Fruit fly (Drosophila melanogaster) whole organism, prepupa: ENCODE measurements around the gene CG13123.

Experiments
- Blimp-1 ChIP-seq: fragments of 200-800 bp; sonication (Bioruptor generic); optimal IDR thresholded peaks from 3 replicates; lab custom pipeline; 2017; ENCODE audit warnings: missing biosample characterization, missing genetic modification characterization, mild to moderate bottlenecking, moderate library complexity, missing genetic modification reagents
- CG10631 ChIP-seq: fragments of 200-800 bp; sonication (Bioruptor generic); optimal IDR thresholded peaks from 2 replicates; lab custom pipeline; 2016; ENCODE audit warnings: missing biosample characterization, missing genetic modification characterization
- CG10669 ChIP-seq: fragments of 200-800 bp; sonication (Bioruptor generic); optimal IDR thresholded peaks from 3 replicates; lab custom pipeline; 2018; ENCODE audit warnings: missing biosample characterization, mild to moderate bottlenecking, missing genetic modification characterization, moderate library complexity
- CG11294 ChIP-seq: fragments of 200-800 bp; sonication (Bioruptor generic); IDR thresholded peaks from 2 replicates; pipeline ENCODE4 v1.3.6; 2022; ENCODE audit warnings: missing biosample characterization, missing genetic modification characterization
- CG11902 ChIP-seq: fragments of 200-800 bp; sonication (Bioruptor generic); optimal IDR thresholded peaks from 3 replicates; lab custom pipeline; 2016; ENCODE audit warnings: missing biosample characterization, missing genetic modification characterization
- CG16779 ChIP-seq: fragments of 200-800 bp; sonication (Bioruptor generic); optimal IDR thresholded peaks from 3 replicates; lab custom pipeline; 2017; ENCODE audit warnings: missing biosample characterization, mild to moderate bottlenecking, missing genetic modification characterization
- CG31627 ChIP-seq: fragments of 200-800 bp; sonication (Bioruptor generic); optimal IDR thresholded peaks from 3 replicates; lab custom pipeline; 2016; ENCODE audit warnings: missing biosample characterization, missing genetic modification characterization
- CG34406 ChIP-seq: fragments of 200-800 bp; sonication (Bioruptor generic); optimal IDR thresholded peaks from 3 replicates; lab custom pipeline; 2016; ENCODE audit warnings: missing biosample characterization, missing genetic modification characterization
- CG3919 ChIP-seq: fragments of 200-800 bp; sonication (Bioruptor generic); optimal IDR thresholded peaks from 3 replicates; lab custom pipeline; 2016; ENCODE audit warnings: missing biosample characterization, missing genetic modification characterization
- CG6792 ChIP-seq: fragments of 200-800 bp; sonication (Bioruptor generic); optimal IDR thresholded peaks from 3 replicates; lab custom pipeline; 2016; ENCODE audit warnings: missing biosample characterization, missing genetic modification characterization
- CG6808 ChIP-seq: fragments of 200-800 bp; sonication (Bioruptor generic); optimal IDR thresholded peaks from 3 replicates; lab custom pipeline; 2017; ENCODE audit warnings: missing biosample characterization, missing genetic modification characterization, mild to moderate bottlenecking, moderate library complexity, missing genetic modification reagents
- CG6854 ChIP-seq: fragments of 200-800 bp; sonication (Bioruptor generic); optimal IDR thresholded peaks from 2 replicates; lab custom pipeline; 2017; ENCODE audit warnings: missing biosample characterization, mild to moderate bottlenecking, missing genetic modification characterization
- CG7368 ChIP-seq: fragments of 200-800 bp; sonication (Bioruptor generic); optimal IDR thresholded peaks from 3 replicates; lab custom pipeline; 2016; ENCODE audit warnings: missing biosample characterization, missing genetic modification characterization
- CG8119 ChIP-seq: fragments of 200-800 bp; sonication (Bioruptor generic); IDR thresholded peaks from 3 replicates; pipeline ENCODE4 v1.3.6; 2022; ENCODE audit warnings: missing biosample characterization, missing genetic modification characterization
- CG8319 ChIP-seq: fragments of 200-800 bp; sonication (Bioruptor generic); optimal IDR thresholded peaks from 3 replicates; lab custom pipeline; 2016; ENCODE audit warnings: missing biosample characterization, missing genetic modification characterization
- CG8632 ChIP-seq: fragments of 200-800 bp; sonication (Bioruptor generic); optimal IDR thresholded peaks from 3 replicates; lab custom pipeline; 2016; ENCODE audit warnings: missing biosample characterization, missing genetic modification characterization
- CG9139 ChIP-seq: fragments of 200-800 bp; sonication (Bioruptor generic); optimal IDR thresholded peaks from 3 replicates; lab custom pipeline; 2017; ENCODE audit warnings: missing biosample characterization, mild to moderate bottlenecking, missing genetic modification characterization
- Eip78C ChIP-seq: fragments of 200-800 bp; sonication (Bioruptor generic); peaks from one replicate; lab custom pipeline; 2016; ENCODE audit warnings: missing biosample characterization, missing genetic modification characterization
- Eip93F ChIP-seq: fragments of 200-800 bp; sonication (Bioruptor generic); optimal IDR thresholded peaks from 2 replicates; lab custom pipeline; 2016; ENCODE audit warnings: missing biosample characterization, mild to moderate bottlenecking, missing genetic modification characterization
- Ets21C ChIP-seq: fragments of 200-800 bp; sonication (Bioruptor generic); optimal IDR thresholded peaks from 3 replicates; lab custom pipeline; 2016; ENCODE audit warnings: missing biosample characterization, missing genetic modification characterization
- Ets96B ChIP-seq: fragments of 200-800 bp; optimal IDR thresholded peaks from 2 replicates; lab custom pipeline; 2019; ENCODE audit warnings: missing biosample characterization, mild to moderate bottlenecking, missing genetic modification characterization, moderate library complexity
- Gug ChIP-seq: fragments of 200-800 bp; sonication (Bioruptor generic); IDR thresholded peaks from 2 replicates; pipeline ENCODE4 v1.3.6; 2022; ENCODE audit warnings: missing biosample characterization, missing genetic modification characterization
- Hr38 ChIP-seq: sonication (Bioruptor generic); optimal IDR thresholded peaks from 2 replicates; lab custom pipeline; 2016; ENCODE audit warnings: missing biosample characterization, missing genetic modification characterization
- Hr39 ChIP-seq: fragments of 200-800 bp; sonication (Bioruptor generic); optimal IDR thresholded peaks from 2 replicates; lab custom pipeline; 2016; ENCODE audit warnings: missing biosample characterization, missing genetic modification characterization
- Hr4 ChIP-seq: fragments of 200-800 bp; sonication (Bioruptor generic); optimal IDR thresholded peaks from 3 replicates; lab custom pipeline; 2016; ENCODE audit warnings: missing biosample characterization, missing genetic modification characterization
- Lpt ChIP-seq: fragments of 200-800 bp; sonication (Bioruptor generic); optimal IDR thresholded peaks from 3 replicates; lab custom pipeline; 2016; ENCODE audit warnings: missing biosample characterization, missing genetic modification characterization
- Met ChIP-seq: fragments of 200-800 bp; sonication (Bioruptor generic); optimal IDR thresholded peaks from 3 replicates; lab custom pipeline; 2016; ENCODE audit warnings: missing biosample characterization, missing genetic modification characterization
- OdsH ChIP-seq: fragments of 200-800 bp; sonication (Bioruptor generic); optimal IDR thresholded peaks from 3 replicates; lab custom pipeline; 2016; ENCODE audit warnings: missing biosample characterization, missing genetic modification characterization
- Smox ChIP-seq: fragments of 200-800 bp; sonication (Bioruptor generic); optimal IDR thresholded peaks from 3 replicates; lab custom pipeline; 2016; ENCODE audit warnings: missing biosample characterization, missing genetic modification characterization
- Sox15 ChIP-seq: fragments of 200-800 bp; sonication (Bioruptor generic); optimal IDR thresholded peaks from 3 replicates; lab custom pipeline; 2016; ENCODE audit warnings: missing biosample characterization, missing genetic modification characterization
- achi ChIP-seq: fragments of 200-800 bp; sonication (Bioruptor generic); optimal IDR thresholded peaks from 3 replicates; lab custom pipeline; 2016; ENCODE audit warnings: missing biosample characterization, missing genetic modification characterization
- acj6 ChIP-seq: fragments of 200-800 bp; sonication (Bioruptor generic); optimal IDR thresholded peaks from 3 replicates; lab custom pipeline; 2016; ENCODE audit warnings: missing biosample characterization, missing genetic modification characterization
- cyc ChIP-seq: fragments of 200-800 bp; sonication (Bioruptor generic); optimal IDR thresholded peaks from 3 replicates; lab custom pipeline; 2016; ENCODE audit warnings: missing biosample characterization, missing genetic modification characterization
- dac ChIP-seq: fragments of 200-800 bp; sonication (Bioruptor generic); optimal IDR thresholded peaks from 2 replicates; lab custom pipeline; 2017; ENCODE audit warnings: missing biosample characterization, mild to moderate bottlenecking, missing genetic modification characterization
- dsx ChIP-seq: fragments of 200-800 bp; optimal IDR thresholded peaks from 3 replicates; lab custom pipeline; 2019; ENCODE audit warnings: missing biosample characterization, mild to moderate bottlenecking, missing genetic modification characterization, moderate library complexity; ENCODE audit not compliant: poor library complexity, severe bottlenecking
- eg ChIP-seq: fragments of 200-800 bp; sonication (Bioruptor generic); IDR thresholded peaks from 3 replicates; pipeline ENCODE4 v1.3.6; 2022; ENCODE audit warnings: missing biosample characterization, missing genetic modification characterization
- esn ChIP-seq: fragments of 200-800 bp; sonication (Bioruptor generic); optimal IDR thresholded peaks from 2 replicates; lab custom pipeline; 2016; ENCODE audit warnings: missing biosample characterization, mild to moderate bottlenecking, missing genetic modification characterization, moderate library complexity
- fd59A ChIP-seq: fragments of 200-800 bp; sonication (Bioruptor generic); optimal IDR thresholded peaks from 2 replicates; lab custom pipeline; 2017; ENCODE audit warnings: missing biosample characterization, mild to moderate bottlenecking, missing genetic modification characterization, missing genetic modification reagents
- fkh ChIP-seq: fragments of 200-800 bp; sonication (Bioruptor generic); optimal IDR thresholded peaks from 3 replicates; lab custom pipeline; 2017; ENCODE audit warnings: missing biosample characterization, mild to moderate bottlenecking, missing genetic modification characterization, moderate library complexity
- lz ChIP-seq: fragments of 200-800 bp; sonication (Bioruptor generic); optimal IDR thresholded peaks from 3 replicates; lab custom pipeline; 2016; ENCODE audit warnings: missing biosample characterization, missing genetic modification characterization
- net ChIP-seq: fragments of 200-800 bp; sonication (Bioruptor generic); optimal IDR thresholded peaks from 3 replicates; lab custom pipeline; 2016; ENCODE audit warnings: missing biosample characterization, missing genetic modification characterization
- pdm3 ChIP-seq: fragments of 200-800 bp; sonication (Bioruptor generic); optimal IDR thresholded peaks from 3 replicates; lab custom pipeline; 2016; ENCODE audit warnings: missing biosample characterization, missing genetic modification characterization
- salr ChIP-seq, 2 experiments: fragments of 200-800 bp; sonication (Bioruptor generic); optimal IDR thresholded peaks; 3 replicates each; lab custom pipeline; 2016 to 2018; ENCODE audit warnings: missing biosample characterization in 2 of 2, missing genetic modification characterization in 2 of 2, mild to moderate bottlenecking in 1 of 2
- spab ChIP-seq: fragments of 200-800 bp; sonication (Bioruptor generic); optimal IDR thresholded peaks from 2 replicates; lab custom pipeline; 2017; ENCODE audit warnings: missing biosample characterization, mild to moderate bottlenecking, missing genetic modification characterization, missing genetic modification reagents
- ss ChIP-seq, 2 experiments: fragments of 200-800 bp; sonication (Bioruptor generic); optimal IDR thresholded peaks; 2 replicates in 1 of 2; 3 replicates in 1 of 2; lab custom pipeline; 2017 to 2018; ENCODE audit warnings: mild to moderate bottlenecking in 2 of 2, missing biosample characterization in 2 of 2, missing genetic modification characterization in 2 of 2, moderate library complexity in 1 of 2
- svp ChIP-seq: fragments of 200-800 bp; sonication (Bioruptor generic); peaks from one replicate; lab custom pipeline; 2016; ENCODE audit warnings: missing biosample characterization, missing genetic modification characterization
- topi ChIP-seq: fragments of 200-800 bp; sonication (Bioruptor generic); optimal IDR thresholded peaks from 3 replicates; lab custom pipeline; 2016; ENCODE audit warnings: missing biosample characterization, missing genetic modification characterization

Gene CG13123

DNA sequence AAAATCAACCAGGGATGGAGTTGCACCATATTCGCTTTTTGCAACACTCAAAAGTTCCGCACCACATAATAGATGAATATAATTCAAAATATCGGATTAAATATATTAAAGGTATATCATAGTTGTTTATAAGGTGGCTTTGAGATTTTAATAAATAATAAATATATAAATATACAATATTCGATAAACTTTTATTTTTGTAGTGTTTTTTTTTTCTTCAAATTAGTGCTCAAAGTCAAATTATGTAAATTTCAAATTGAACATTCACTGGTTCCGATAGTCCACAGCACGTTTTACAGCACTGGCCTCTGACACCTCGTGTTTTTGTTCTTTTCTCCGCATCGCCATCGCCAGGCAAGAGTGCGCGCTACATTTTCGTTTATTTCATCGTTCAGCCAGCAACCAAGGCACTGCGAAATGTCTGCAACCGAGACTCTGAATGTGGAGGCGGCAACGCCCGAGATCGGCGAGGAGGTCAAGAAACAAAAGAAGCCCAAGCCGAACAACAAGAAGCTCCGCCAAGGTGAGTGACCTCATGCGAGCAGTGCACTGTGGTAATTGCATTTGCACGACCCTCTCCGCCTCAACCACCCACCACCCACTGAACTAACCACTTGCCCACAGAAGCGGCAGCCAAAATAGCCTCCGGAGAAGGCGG is 29.6 kb downstream of the CG13123 start, which contains the start of the genes Taf11 and und:
Taf11 (minus strand) TSS at position 51 of the 658 bp plus-strand sequence.
und (plus strand) TSS at position 158 of the 658 bp plus-strand sequence.
- TF ChIP-seq Smox (no peak), CG3919 (GFP tag; lab: Kevin White, UChicago) (no peak), achi (GFP tag; lab: Kevin White, UChicago) (peak; percentile 76), fd59A (GFP tag; lab: Kevin White, UChicago) (no peak), esn (GFP tag; lab: Kevin White, UChicago) (peak; percentile 26), Eip93F (no peak), CG6808 (GFP tag; lab: Kevin White, UChicago) (no peak), svp (GFP tag; lab: Kevin White, UChicago) (peak; percentile 81), CG10631 (GFP tag; lab: Kevin White, UChicago) (peak; percentile 46), CG31627 (GFP tag; lab: Kevin White, UChicago) (peak; percentile 8)

DNA sequence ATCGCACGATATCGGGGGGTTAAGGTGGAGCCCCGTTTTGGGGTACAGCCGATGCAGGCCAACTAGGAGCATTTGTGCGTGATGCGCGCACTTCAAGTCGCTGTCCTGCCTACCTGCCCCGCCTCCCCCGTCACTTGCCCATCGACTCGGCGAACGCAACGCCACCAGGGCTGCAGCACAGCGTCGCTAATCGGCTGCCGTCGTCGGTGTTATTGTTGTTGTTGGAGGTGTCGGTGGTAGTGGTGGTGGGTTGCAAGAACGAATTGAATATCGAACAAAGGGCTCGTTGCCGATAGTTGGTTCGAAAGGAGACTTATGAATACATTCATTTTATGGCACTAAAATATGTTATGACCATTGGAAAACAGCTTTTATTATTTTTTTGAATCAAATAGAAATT is 34.1 kb downstream of the CG13123 start:
- TF ChIP-seq CG10669 (GFP tag; lab: Kevin White, UChicago) (no peak), Blimp-1 (GFP tag; lab: Kevin White, UChicago) (no peak), CG6808 (GFP tag; lab: Kevin White, UChicago) (no peak), pdm3 (GFP tag; lab: Kevin White, UChicago) (no peak), Hr4 (GFP tag; lab: Kevin White, UChicago) (no peak), spab (GFP tag; lab: Kevin White, UChicago) (no peak), CG11294 (GFP tag; lab: Robert Waterston, UW) (0 out of 2 replicates have a peak, but pooled peaks have one; percentile 10), topi (peak; percentile 40), CG8319 (no peak), Hr39 (GFP tag; lab: Kevin White, UChicago) (peak; percentile 48), CG8632 (no peak), net (peak; percentile 48), Eip78C (no peak), CG6792 (GFP tag; lab: Kevin White, UChicago) (peak; percentile 36), Met (GFP tag; lab: Kevin White, UChicago) (no peak), eg (GFP tag; lab: Robert Waterston, UW) (peak; percentile 62; the same call in 2 of the 3 replicates), Gug (peak; percentile 40), Eip93F (no peak), CG8119 (GFP tag; lab: Robert Waterston, UW) (no peak), Hr38 (no peak), fkh (GFP tag; lab: Kevin White, UChicago) (no peak), esn (GFP tag; lab: Kevin White, UChicago) (peak; percentile 66), CG34406 (GFP tag; lab: Kevin White, UChicago) (no peak), lz (GFP tag; lab: Kevin White, UChicago) (peak; percentile 11), OdsH (no peak), Smox (no peak), acj6 (GFP tag; lab: Kevin White, UChicago) (peak; percentile 25), ss (GFP tag; optimal IDR thresholded peaks at IDR 0.05; lab: Kevin White, UChicago) (peak in 1 of 2 experiments; percentile 67), Ets21C (peak; percentile 34), CG7368 (GFP tag; lab: Kevin White, UChicago) (no peak), CG10631 (GFP tag; lab: Kevin White, UChicago) (peak; percentile 62), achi (GFP tag; lab: Kevin White, UChicago) (peak; percentile 34), CG16779 (tag; lab: Kevin White, UChicago) (no peak), Sox15 (GFP tag; lab: Kevin White, UChicago) (peak; percentile 26), cyc (peak; percentile 14), CG31627 (GFP tag; lab: Kevin White, UChicago) (peak; percentile 54), CG9139 (GFP tag; lab: Kevin White, UChicago) (no peak), salr (GFP tag; optimal IDR thresholded peaks at IDR 0.05; lab: Kevin White, UChicago) (no peak), fd59A (GFP tag; lab: Kevin White, UChicago) (no peak), dac (no peak), Ets96B (tag; lab: Kevin White, UChicago) (peak; percentile 2), CG3919 (GFP tag; lab: Kevin White, UChicago) (no peak), CG6854 (GFP tag; lab: Kevin White, UChicago) (peak; percentile 59), dsx (GFP tag; lab: Kevin White, UChicago) (peak; percentile 21), CG11902 (GFP tag; lab: Kevin White, UChicago) (no peak), Lpt (GFP tag; lab: Kevin White, UChicago) (no peak)
